Worm (Caenorhabditis elegans) whole organism, early embryonic: ENCODE results near the gene C29F5.1.

Experiments
- F13C5.2 ChIP-seq: sonication (generic microtip); optimal IDR thresholded peaks from 2 replicates; lab custom pipeline; 2017; ENCODE audit warnings: mild to moderate bottlenecking, missing genetic modification characterization, inconsistent platforms, missing compliant biosample characterization
- aly-1 ChIP-seq: sonication (generic microtip); optimal IDR thresholded peaks from 2 replicates; lab custom pipeline; 2016; ENCODE audit warnings: missing genetic modification characterization, missing compliant biosample characterization
- ama-1 ChIP-seq: fragments of 150-350 bp; optimal IDR thresholded peaks from 2 replicates; lab custom pipeline; 2014
- ets-7 ChIP-seq: sonication (generic microtip); optimal IDR thresholded peaks from 2 replicates; lab custom pipeline; 2016; ENCODE audit warnings: missing genotype, missing genetic modification characterization, missing compliant biosample characterization
- hmg-4 ChIP-seq: fragments of 200-800 bp; sonication (Bioruptor generic); optimal IDR thresholded peaks from 2 replicates; lab custom pipeline; 2018; ENCODE audit warnings: mild to moderate bottlenecking, missing genetic modification characterization, missing compliant biosample characterization
- scrt-1 ChIP-seq: fragments of 200-800 bp; sonication (Bioruptor generic); IDR thresholded peaks from 2 replicates; pipeline ENCODE4 v1.3.6; 2022; ENCODE audit warnings: missing genetic modification characterization, missing compliant biosample characterization

DNA sequence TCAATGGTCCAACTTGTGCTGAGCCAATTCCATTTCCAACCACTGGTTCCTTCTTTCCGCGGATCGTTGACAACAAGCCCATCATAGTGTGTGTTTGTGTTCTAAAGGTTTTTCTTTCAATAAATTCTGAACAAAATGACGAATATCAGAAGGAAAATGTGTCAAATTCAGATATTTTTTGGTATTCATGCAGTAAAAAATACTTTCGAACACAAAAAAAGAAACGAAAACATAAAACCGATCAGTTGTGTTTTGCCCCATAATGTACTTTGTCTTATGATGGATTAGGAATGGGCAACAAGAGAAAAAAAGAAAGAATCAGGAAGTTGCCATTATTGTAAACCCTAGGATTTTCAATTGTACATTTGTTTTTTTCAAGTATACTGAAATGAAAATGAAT is 5.9 kb downstream of the C29F5.1 start, which contains the start of gene glb-10:
- TF ChIP-seq scrt-1 (GFP tag; lab: Robert Waterston, UW) = no peak
- no peak for TF ChIP-seq ama-1 (lab: Kevin White, UChicago)
- no peak for TF ChIP-seq ets-7 (tag; lab: Kevin White, UChicago)
- TF ChIP-seq aly-1 (tag; lab: Kevin White, UChicago) = no peak
- TF ChIP-seq F13C5.2 = no peak
- no peak for TF ChIP-seq hmg-4 (GFP tag; lab: Kevin White, UChicago)
